Worm (Caenorhabditis elegans): Measurements from ENCODE around the gene Y55F3AM.21.

DNA sequence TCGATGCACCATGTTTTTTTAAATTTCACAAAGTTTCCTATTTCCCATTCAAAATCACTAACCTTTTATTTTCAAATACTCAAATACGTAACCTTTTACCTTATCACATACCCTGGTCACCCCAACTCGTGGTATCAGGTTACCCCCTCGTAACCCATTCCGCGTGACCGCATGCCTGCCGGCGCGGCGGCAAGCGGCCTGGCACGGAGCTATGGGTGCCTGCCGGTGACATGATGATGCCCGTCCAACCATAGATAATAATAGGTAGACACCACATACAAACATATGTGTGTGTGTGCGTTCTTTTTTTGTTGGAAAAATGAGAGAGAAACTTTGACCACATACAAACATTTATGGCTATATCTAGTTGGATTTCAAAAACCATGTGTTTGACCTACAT, 14.1 kb upstream of the Y55F3AM.21 start:
- TF ChIP-seq nhr-25 (tag; optimal IDR thresholded peaks at IDR 0.05), result no peak
- no peak for TF ChIP-seq nhr-28 (tag; optimal IDR thresholded peaks at IDR 0.05)
- no peak for TF ChIP-seq snpc-4 (tag; optimal IDR thresholded peaks at IDR 0.05)
- no peak for TF ChIP-seq ama-1 (optimal IDR thresholded peaks at IDR 0.05)
- TF ChIP-seq ZK546.5 (tag; optimal IDR thresholded peaks at IDR 0.05), result no peak
- TF ChIP-seq fos-1 (tag; optimal IDR thresholded peaks at IDR 0.05), result peak; percentile 22
- no peak for TF ChIP-seq elt-1 (tag; optimal IDR thresholded peaks at IDR 0.05)
- no peak for TF ChIP-seq nhr-23 (tag; optimal IDR thresholded peaks at IDR 0.05)
- no peak for TF ChIP-seq zag-1 (tag; optimal IDR thresholded peaks at IDR 0.05)
- TF ChIP-seq nfya-1 (tag; optimal IDR thresholded peaks at IDR 0.05; ENCODE audit: insufficient read depth), result no peak

Data from whole organism, L3 larva.